Fruit fly (Drosophila melanogaster): Measurements from ENCODE around the gene tim.

tim gene

dm6 chr2L:3475948-3476347 lies 32.0 kb downstream of the tim start (continued):
- TF ChIP-seq CG6813 (GFP tag; optimal IDR thresholded peaks at IDR 0.05) (peak; percentile 30), CG18599 (GFP tag; optimal IDR thresholded peaks at IDR 0.05) (peak; percentile 77), vnd (GFP tag; IDR thresholded peaks at IDR 0.05; ENCODE audit: partially characterized antibody) (no peak), Hmx (GFP tag; optimal IDR thresholded peaks at IDR 0.05) (peak; percentile 53), Fer2 (tag; optimal IDR thresholded peaks at IDR 0.05) (peak; percentile 27), CG14860 (GFP tag; IDR thresholded peaks at IDR 0.05; ENCODE audit: partially characterized antibody) (no peak), sens-2 (GFP tag; IDR thresholded peaks at IDR 0.05) (no peak), Poxn (GFP tag; IDR thresholded peaks at IDR 0.05) (no peak), CTCF (GFP tag; optimal IDR thresholded peaks at IDR 0.05) (no peak), Scr (GFP tag; IDR thresholded peaks at IDR 0.05; ENCODE audit: partially characterized antibody) (no peak), Ada2b (GFP tag; IDR thresholded peaks at IDR 0.05) (peak; percentile 57; the same call in 1 of the 2 replicates), CG9215 (GFP tag; IDR thresholded peaks at IDR 0.05) (peak; percentile 62), chinmo (GFP tag; IDR thresholded peaks at IDR 0.05; ENCODE audit: partially characterized antibody) (no peak), HmgZ (tag; optimal IDR thresholded peaks at IDR 0.05) (peak; percentile 67), lbe (GFP tag; optimal IDR thresholded peaks at IDR 0.05) (no peak), HLH54F (GFP tag; optimal IDR thresholded peaks at IDR 0.05) (peak; percentile 53), gt (GFP tag; IDR thresholded peaks at IDR 0.05) (no peak), nmo (GFP tag; optimal IDR thresholded peaks at IDR 0.05) (peak; percentile 70), psq (GFP tag; optimal IDR thresholded peaks at IDR 0.05) (no peak), BtbVII (GFP tag; optimal IDR thresholded peaks at IDR 0.05) (peak; percentile 62), NfI (GFP tag; optimal IDR thresholded peaks at IDR 0.05) (peak; percentile 74), CoRest (tag; optimal IDR thresholded peaks at IDR 0.05) (peak; percentile 80), trh (GFP tag; optimal IDR thresholded peaks at IDR 0.05) (no peak), Gsc (GFP tag; IDR thresholded peaks at IDR 0.05) (no peak), disco-r (GFP tag; optimal IDR thresholded peaks at IDR 0.05) (peak; percentile 8), E2f1 (GFP tag; IDR thresholded peaks at IDR 0.05) (0 out of 2 replicates have a peak, but pooled peaks have one; percentile 54), Sin3A (optimal IDR thresholded peaks at IDR 0.05) (no peak), CG2875 (GFP tag; optimal IDR thresholded peaks at IDR 0.05) (no peak), Hsf (GFP tag; optimal IDR thresholded peaks at IDR 0.05) (peak; percentile 70), CG10565 (GFP tag; optimal IDR thresholded peaks at IDR 0.05) (no peak), gcm2 (GFP tag; optimal IDR thresholded peaks at IDR 0.05) (no peak), BEAF-32 (GFP tag; optimal IDR thresholded peaks at IDR 0.05) (no peak), CG17359 (tag; optimal IDR thresholded peaks at IDR 0.05) (peak; percentile 52), CG14965 (GFP tag; optimal IDR thresholded peaks at IDR 0.05; ENCODE audit: borderline replicate concordance) (no peak), CG15514 (GFP tag; optimal IDR thresholded peaks at IDR 0.05) (no peak), tio (GFP tag; optimal IDR thresholded peaks at IDR 0.05) (peak; percentile 12), run (tag; optimal IDR thresholded peaks at IDR 0.05) (peak; percentile 33), phol (tag; optimal IDR thresholded peaks at IDR 0.05) (peak; percentile 60), Xrp1 (GFP tag; IDR thresholded peaks at IDR 0.05) (peak; percentile 39; the same call in 1 of the 2 replicates), Tbp (GFP tag; optimal IDR thresholded peaks at IDR 0.05) (no peak), Kr (GFP tag; optimal IDR thresholded peaks at IDR 0.05) (no peak), dm (GFP tag; optimal IDR thresholded peaks at IDR 0.05) (no peak), br (optimal IDR thresholded peaks at IDR 0.05) (no peak), Stat92E (GFP tag; optimal IDR thresholded peaks at IDR 0.05) (no peak), tll (GFP tag; optimal IDR thresholded peaks at IDR 0.05) (no peak), CG30020 (tag; optimal IDR thresholded peaks at IDR 0.05) (no peak), B-H2 (GFP tag; optimal IDR thresholded peaks at IDR 0.05) (no peak), usp (GFP tag; optimal IDR thresholded peaks at IDR 0.05) (no peak), Nf-YC (tag; optimal IDR thresholded peaks at IDR 0.05) (peak; percentile 33), aop (GFP tag; IDR thresholded peaks at IDR 0.05) (no peak), lilli (GFP tag; optimal IDR thresholded peaks at IDR 0.05) (peak; percentile 71), CG32532 (GFP tag; IDR thresholded peaks at IDR 0.05) (peak; percentile 58; the same call in 1 of the 2 replicates)
